Worm (Caenorhabditis elegans) whole organism, late embryonic: ENCODE measurements around the gene W04B5.8.
A peak's percentile ranks its signal among the peaks of the same experiment; 100 is the strongest.

Experiments
- C08G9.2 ChIP-seq: sonication (generic microtip); optimal IDR thresholded peaks from 2 replicates; lab custom pipeline; 2016; ENCODE audit warnings: mild to moderate bottlenecking, missing genetic modification characterization, moderate library complexity, missing compliant biosample characterization
- Y22D7AL.16 ChIP-seq: sonication (generic microtip); optimal IDR thresholded peaks from 2 replicates; lab custom pipeline; 2016; ENCODE audit warnings: missing genetic modification characterization, missing compliant biosample characterization
- ahr-1 ChIP-seq: sonication (generic microtip); optimal IDR thresholded peaks from 2 replicates; lab custom pipeline; 2016; ENCODE audit warnings: missing genetic modification characterization, missing compliant biosample characterization
- ama-1 ChIP-seq: fragments of 150-350 bp; optimal IDR thresholded peaks from 2 replicates; lab custom pipeline; 2014
- ceh-18 ChIP-seq: sonication (generic microtip); optimal IDR thresholded peaks from 2 replicates; lab custom pipeline; 2016; ENCODE audit warnings: missing genetic modification characterization, missing compliant biosample characterization
- ceh-19 ChIP-seq: fragments of 200-800 bp; sonication (Bioruptor generic); optimal IDR thresholded peaks from 2 replicates; lab custom pipeline; 2018; ENCODE audit warnings: mild to moderate bottlenecking, missing genetic modification characterization, missing compliant biosample characterization
- ceh-31 ChIP-seq: sonication (generic microtip); optimal IDR thresholded peaks from 2 replicates; lab custom pipeline; 2016; ENCODE audit warnings: missing genetic modification characterization, missing compliant biosample characterization
- ceh-34 ChIP-seq: sonication (generic microtip); optimal IDR thresholded peaks from 2 replicates; lab custom pipeline; 2016; ENCODE audit warnings: mild to moderate bottlenecking, missing genetic modification characterization, missing compliant biosample characterization
- ceh-48 ChIP-seq: sonication (generic microtip); optimal IDR thresholded peaks from 2 replicates; lab custom pipeline; 2016; ENCODE audit warnings: missing genetic modification characterization, inconsistent platforms, missing compliant biosample characterization
- ceh-9 ChIP-seq: sonication (generic microtip); optimal IDR thresholded peaks from 2 replicates; lab custom pipeline; 2016; ENCODE audit warnings: mild to moderate bottlenecking, missing genetic modification characterization, inconsistent platforms, missing compliant biosample characterization
- elt-2 ChIP-seq: sonication (generic microtip); optimal IDR thresholded peaks from 2 replicates; lab custom pipeline; 2016; ENCODE audit warnings: missing genetic modification reagents, missing genetic modification characterization, missing compliant biosample characterization
- elt-4 ChIP-seq: sonication (generic microtip); optimal IDR thresholded peaks from 2 replicates; lab custom pipeline; 2016; ENCODE audit warnings: missing genetic modification characterization, missing compliant biosample characterization
- hlh-13 ChIP-seq: fragments of 200-800 bp; sonication (Bioruptor generic); optimal IDR thresholded peaks from 2 replicates; lab custom pipeline; 2018; ENCODE audit warnings: mild to moderate bottlenecking, missing genetic modification characterization, missing compliant biosample characterization
- hlh-15 ChIP-seq: sonication (generic microtip); optimal IDR thresholded peaks from 2 replicates; lab custom pipeline; 2016; ENCODE audit warnings: missing genetic modification characterization, missing compliant biosample characterization
- hlh-8 ChIP-seq: sonication (generic microtip); optimal IDR thresholded peaks from 2 replicates; lab custom pipeline; 2016; ENCODE audit warnings: missing genotype, missing genetic modification characterization, missing compliant biosample characterization
- lim-6 ChIP-seq: sonication (generic microtip); optimal IDR thresholded peaks from 2 replicates; lab custom pipeline; 2016; ENCODE audit warnings: missing genetic modification characterization, missing compliant biosample characterization
- lin-11 ChIP-seq: fragments of 200-800 bp; sonication (Bioruptor generic); optimal IDR thresholded peaks from 2 replicates; lab custom pipeline; 2018; ENCODE audit warnings: mild to moderate bottlenecking, missing genetic modification characterization, missing compliant biosample characterization
- madf-2 ChIP-seq: sonication (generic microtip); optimal IDR thresholded peaks from 2 replicates; lab custom pipeline; 2017; ENCODE audit warnings: missing genetic modification characterization, missing compliant biosample characterization
- nfya-1 ChIP-seq: sonication (generic microtip); optimal IDR thresholded peaks from 2 replicates; lab custom pipeline; 2017; ENCODE audit warnings: missing genetic modification characterization, mild to moderate bottlenecking, missing compliant biosample characterization, antibody characterized with exemption, moderate library complexity
- nhr-11 ChIP-seq: fragments of 150-350 bp; optimal IDR thresholded peaks from 2 replicates; lab custom pipeline; 2014; ENCODE audit warnings: missing biosample characterization, missing genetic modification characterization
- nhr-232 ChIP-seq: sonication (generic microtip); optimal IDR thresholded peaks from 2 replicates; lab custom pipeline; 2016; ENCODE audit warnings: missing genetic modification characterization, missing compliant biosample characterization
- npax-4 ChIP-seq: sonication (generic microtip); optimal IDR thresholded peaks from 2 replicates; lab custom pipeline; 2016; ENCODE audit warnings: missing genetic modification characterization, missing compliant biosample characterization
- odd-2 ChIP-seq: sonication (generic microtip); optimal IDR thresholded peaks from 2 replicates; lab custom pipeline; 2017; ENCODE audit warnings: antibody characterized with exemption, mild to moderate bottlenecking, missing genetic modification characterization, missing compliant biosample characterization
- pag-3 ChIP-seq: sonication (generic microtip); optimal IDR thresholded peaks from 2 replicates; lab custom pipeline; 2016; ENCODE audit warnings: missing compliant biosample characterization, missing genetic modification characterization, borderline replicate concordance
- pat-9 ChIP-seq: fragments of 200-800 bp; sonication (Bioruptor generic); optimal IDR thresholded peaks from 2 replicates; lab custom pipeline; 2018; ENCODE audit warnings: mild to moderate bottlenecking, missing genetic modification characterization, moderate library complexity, missing compliant biosample characterization
- pax-1 ChIP-seq: fragments of 150-350 bp; optimal IDR thresholded peaks from 2 replicates; lab custom pipeline; 2014; ENCODE audit warnings: missing biosample characterization, missing genetic modification characterization
- pha-2 ChIP-seq: sonication (generic microtip); optimal IDR thresholded peaks from 2 replicates; lab custom pipeline; 2017; ENCODE audit warnings: mild to moderate bottlenecking, missing genetic modification characterization, missing compliant biosample characterization
- pha-4 ChIP-seq: fragments of 150-350 bp; optimal IDR thresholded peaks from 2 replicates; lab custom pipeline; 2018; ENCODE audit warnings: missing biosample characterization, missing genetic modification reagents, missing genetic modification characterization
- pqm-1 ChIP-seq: sonication (generic microtip); optimal IDR thresholded peaks from 2 replicates; lab custom pipeline; 2016; ENCODE audit warnings: missing genetic modification characterization, missing compliant biosample characterization
- sdc-2 ChIP-seq: sonication (generic microtip); optimal IDR thresholded peaks from 2 replicates; lab custom pipeline; 2016; ENCODE audit warnings: missing genotype, missing genetic modification characterization, missing compliant biosample characterization
- sox-2 ChIP-seq: fragments of 200-800 bp; sonication (Bioruptor generic); IDR thresholded peaks from 2 replicates; pipeline ENCODE4 v1.3.6; 2022; ENCODE audit warnings: missing genetic modification reagents, missing genetic modification characterization, missing compliant biosample characterization
- sox-4 ChIP-seq: sonication (generic microtip); optimal IDR thresholded peaks from 2 replicates; lab custom pipeline; 2017; ENCODE audit warnings: mild to moderate bottlenecking, missing genetic modification characterization, inconsistent platforms, missing compliant biosample characterization
- syd-9 ChIP-seq: sonication (generic microtip); optimal IDR thresholded peaks from 2 replicates; lab custom pipeline; 2016; ENCODE audit warnings: mild to moderate bottlenecking, missing genetic modification characterization, moderate library complexity, missing compliant biosample characterization
- tbx-2 ChIP-seq: sonication (generic microtip); optimal IDR thresholded peaks from 2 replicates; lab custom pipeline; 2016; ENCODE audit warnings: missing genetic modification characterization, missing compliant biosample characterization
- unc-3 ChIP-seq, 2 experiments: fragments of 200-800 bp in 1 of 2; sonication (Bioruptor generic) in 1 of 2; sonication (generic microtip) in 1 of 2; conservative IDR thresholded peaks in 1 of 2; optimal IDR thresholded peaks in 1 of 2; 2 replicates each; pipeline versions ENCODE4 v1.3.6 to Lab custom; 2016 to 2022; ENCODE audit warnings: missing compliant biosample characterization in 2 of 2, missing genetic modification characterization in 2 of 2, missing genetic modification reagents in 1 of 2
- unc-86 ChIP-seq: sonication (generic microtip); optimal IDR thresholded peaks from 2 replicates; lab custom pipeline; 2016; ENCODE audit warnings: missing genetic modification characterization, missing compliant biosample characterization
- zip-5 ChIP-seq: sonication (generic microtip); optimal IDR thresholded peaks from 2 replicates; lab custom pipeline; 2016; ENCODE audit warnings: missing genetic modification characterization, missing compliant biosample characterization
- ztf-16 ChIP-seq: sonication (generic microtip); optimal IDR thresholded peaks from 2 replicates; lab custom pipeline; 2017; ENCODE audit warnings: missing genetic modification characterization, missing compliant biosample characterization

Gene W04B5.8

ce11 chrIII:2418159-2418658 lies 7.9 kb upstream of the W04B5.8 start, which contains the start of the genes W04B5.5 and W04B5.3:
Gene W04B5.5 (minus strand): TSS chrIII:2418209.
Gene W04B5.3 (plus strand): TSS chrIII:2418514.
- TF ChIP-seq elt-2 (tag; lab: Kevin White, UChicago) (peak; percentile 76), ceh-31 (tag; lab: Kevin White, UChicago) (peak; percentile 13), nfya-1 (tag; lab: Kevin White, UChicago) (peak; percentile 57), ceh-18 (tag; lab: Kevin White, UChicago) (no peak)
- TF ChIP-seq, all 69 proteins: peak for 3

DNA sequence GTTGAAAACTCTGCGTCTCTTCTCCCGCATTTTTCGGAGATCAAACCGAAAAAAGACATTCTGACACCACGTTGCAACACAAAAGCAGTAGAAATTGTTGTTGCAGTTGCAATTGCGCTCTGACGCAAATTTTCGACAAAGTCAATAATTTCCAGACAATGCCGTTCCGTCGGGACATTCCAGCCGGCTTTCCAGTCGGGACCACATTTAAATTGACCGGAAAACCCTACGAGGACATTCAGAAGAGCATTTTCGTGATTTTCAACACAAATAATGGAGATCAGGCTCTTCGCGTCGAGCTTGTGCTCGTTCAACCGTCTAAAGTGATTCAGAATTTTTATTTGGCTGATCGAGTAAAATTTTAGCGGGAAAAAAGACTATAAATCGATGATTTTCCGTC lies 7.1 kb upstream of the W04B5.8 start:
- TF ChIP-seq ceh-19 (GFP tag; lab: Kevin White, UChicago) (no peak), madf-2 (tag; lab: Kevin White, UChicago) (no peak), nhr-11 (tag; lab: Kevin White, UChicago) (no peak), pat-9 (tag; lab: Kevin White, UChicago) (no peak), unc-86 (tag; lab: Kevin White, UChicago) (no peak), unc-3 (GFP tag; conservative IDR thresholded peaks at IDR 0.05; lab: Robert Waterston, UW) (no peak), unc-3 (tag; optimal IDR thresholded peaks at IDR 0.05; lab: Kevin White, UChicago) (no peak), pax-1 (no peak), zip-5 (tag; lab: Kevin White, UChicago) (no peak), ztf-16 (no peak), npax-4 (tag; lab: Kevin White, UChicago) (no peak), hlh-8 (no peak), pha-4 (tag; lab: Kevin White, UChicago) (no peak), ceh-34 (tag; lab: Kevin White, UChicago) (no peak), tbx-2 (no peak), elt-4 (no peak), hlh-15 (tag; lab: Kevin White, UChicago) (no peak), pag-3 (tag; lab: Kevin White, UChicago) (no peak), ahr-1 (tag; lab: Kevin White, UChicago) (no peak), sdc-2 (tag; lab: Kevin White, UChicago) (no peak), pqm-1 (tag; lab: Kevin White, UChicago) (no peak)

DNA sequence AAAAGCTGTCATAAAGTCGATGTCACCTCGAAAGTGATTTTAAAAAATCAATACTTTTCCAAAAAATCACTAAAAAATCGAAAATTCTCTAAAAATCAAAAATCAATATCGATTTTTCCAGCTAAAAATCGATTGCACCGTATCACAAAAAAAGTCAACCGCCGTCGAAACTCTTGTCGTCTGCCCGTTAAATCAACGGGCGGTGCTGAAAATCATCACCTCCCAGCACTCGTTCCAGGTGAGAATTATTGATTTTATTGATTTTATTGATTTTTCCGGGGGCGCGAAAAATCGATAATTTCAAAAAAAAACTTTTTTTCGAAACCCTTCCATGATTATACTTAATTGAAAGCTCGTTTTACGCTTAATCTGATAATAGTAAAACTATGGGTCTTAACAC lies 6.6 kb upstream of the W04B5.8 start:
- TF ChIP-seq ama-1 (lab: Kevin White, UChicago) (no peak), ceh-48 (tag; lab: Kevin White, UChicago) (peak; percentile 59)

DNA sequence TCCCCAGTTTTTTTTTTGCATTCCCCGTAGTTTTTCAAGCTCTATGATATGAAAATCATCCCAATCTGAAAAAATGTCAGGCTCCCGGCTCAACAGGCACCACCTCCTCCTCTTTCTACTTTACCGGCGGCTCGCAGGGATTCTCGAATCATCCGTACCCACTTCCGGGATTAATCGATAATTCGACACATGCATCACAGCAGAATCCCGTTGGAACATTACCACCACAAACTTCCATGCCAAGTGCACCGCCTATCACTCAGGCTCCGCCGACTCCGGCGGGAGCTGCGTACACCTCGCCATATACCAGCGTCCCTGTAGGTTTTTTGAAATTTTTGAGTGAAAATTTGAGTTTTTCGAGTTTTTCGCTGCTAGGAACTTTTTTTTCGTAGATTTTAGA lies 4.9 kb upstream of the W04B5.8 start:
- TF ChIP-seq madf-2 (tag; lab: Kevin White, UChicago) (no peak), lim-6 (tag; lab: Kevin White, UChicago) (no peak), sox-4 (no peak), sox-2 (GFP tag; lab: Robert Waterston, UW) (no peak), nhr-232 (tag; lab: Kevin White, UChicago) (no peak), hlh-8 (no peak), C08G9.2 (tag; lab: Kevin White, UChicago) (no peak)

DNA sequence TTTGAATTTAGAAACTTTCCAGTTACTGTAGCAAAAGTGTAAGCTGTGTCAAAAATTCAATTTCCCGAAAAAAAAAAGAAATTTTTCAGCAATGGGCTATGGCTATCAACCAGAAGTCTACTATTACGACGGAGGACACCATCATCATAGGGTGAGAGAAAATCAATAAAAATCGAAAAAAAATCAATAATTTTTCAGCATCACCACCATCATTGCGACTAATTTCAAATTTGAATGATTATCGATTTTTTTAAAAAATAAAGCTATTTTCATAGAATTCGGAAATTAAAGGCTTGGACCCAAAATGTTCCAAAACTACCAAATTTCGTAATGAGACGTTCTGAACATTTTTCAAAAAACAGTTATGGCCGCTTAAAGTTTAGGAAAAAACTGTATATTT lies 2.5 kb upstream of the W04B5.8 start:
- TF ChIP-seq odd-2 (no peak), ceh-48 (tag; lab: Kevin White, UChicago) (peak; percentile 6)
- TF ChIP-seq, all 69 proteins: peak for 1

DNA sequence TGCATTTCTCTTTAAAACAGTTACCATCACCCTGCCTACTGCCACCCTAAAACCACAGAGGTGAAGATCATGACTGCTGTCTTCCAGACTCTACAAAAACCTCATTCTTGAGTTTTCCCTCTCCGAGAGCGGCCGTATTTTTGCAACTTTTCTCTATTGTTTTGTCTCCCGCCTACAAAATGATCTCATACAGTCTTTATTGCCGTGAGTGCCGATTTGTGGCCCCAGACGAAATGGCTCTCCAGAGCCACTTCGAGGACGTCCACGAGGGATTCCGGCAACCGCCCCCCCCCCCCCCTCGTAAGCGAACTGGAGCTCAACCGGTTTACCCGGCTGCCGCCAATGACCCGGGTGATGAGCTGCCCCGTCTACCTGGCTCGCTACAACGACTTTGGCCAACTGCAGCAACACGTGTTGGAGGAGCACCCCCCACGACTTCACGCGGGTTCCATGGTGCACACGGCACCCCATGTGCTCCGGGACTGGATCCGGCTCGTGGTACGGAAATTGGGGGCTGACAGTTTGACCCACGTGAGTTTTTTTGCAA lies 1.3 kb upstream of the W04B5.8 start:
- TF ChIP-seq hlh-13 (GFP tag; lab: Kevin White, UChicago) (no peak), Y22D7AL.16 (tag; lab: Kevin White, UChicago) (no peak), ceh-31 (tag; lab: Kevin White, UChicago) (peak; percentile 7), pha-2 (tag; lab: Kevin White, UChicago) (no peak), ama-1 (lab: Kevin White, UChicago) (no peak), ceh-9 (tag; lab: Kevin White, UChicago) (no peak), syd-9 (tag; lab: Kevin White, UChicago) (no peak), lin-11 (no peak)
